Worm (Caenorhabditis elegans) whole organism, L2 larva: ENCODE results near the gene F54D5.2.

Experiments used
- C34F6.9 ChIP-seq: fragments of 150-350 bp; optimal IDR thresholded peaks from 2 replicates; lab custom pipeline; 2014; ENCODE audit warnings: missing biosample characterization, missing genetic modification characterization
- F13H6.1 ChIP-seq: sonication (generic microtip); optimal IDR thresholded peaks from 2 replicates; lab custom pipeline; 2016; ENCODE audit warnings: missing genetic modification characterization, missing compliant biosample characterization
- R02D3.7 ChIP-seq: fragments of 150-350 bp; optimal IDR thresholded peaks from 2 replicates; lab custom pipeline; 2014; ENCODE audit warnings: missing biosample characterization, missing genetic modification characterization
- Y55F3AM.14 ChIP-seq: fragments of 200-800 bp; sonication (Bioruptor generic); optimal IDR thresholded peaks from 2 replicates; lab custom pipeline; 2018; ENCODE audit warnings: mild to moderate bottlenecking, missing genetic modification characterization, missing compliant biosample characterization
- alr-1 ChIP-seq: fragments of 150-350 bp; optimal IDR thresholded peaks from 2 replicates; lab custom pipeline; 2014; ENCODE audit warnings: missing biosample characterization, missing genetic modification characterization
- aly-2 ChIP-seq: fragments of 150-350 bp; optimal IDR thresholded peaks from 2 replicates; lab custom pipeline; 2014; ENCODE audit warnings: missing biosample characterization, missing genetic modification characterization
- ama-1 ChIP-seq: fragments of 150-350 bp; optimal IDR thresholded peaks from 2 replicates; lab custom pipeline; 2018; ENCODE audit warnings: inconsistent platforms
- blmp-1 ChIP-seq: sonication (generic microtip); optimal IDR thresholded peaks from 2 replicates; lab custom pipeline; 2017; ENCODE audit warnings: missing genetic modification characterization, mild to moderate bottlenecking, missing compliant biosample characterization, antibody characterized with exemption, moderate library complexity; ENCODE audit not compliant: insufficient read depth
- ceh-16 ChIP-seq: fragments of 150-350 bp; optimal IDR thresholded peaks from 2 replicates; lab custom pipeline; 2014; ENCODE audit warnings: missing biosample characterization, missing genetic modification characterization
- ceh-82 ChIP-seq: fragments of 150-350 bp; optimal IDR thresholded peaks from 2 replicates; lab custom pipeline; 2014; ENCODE audit warnings: missing biosample characterization, missing genetic modification characterization
- crh-2 ChIP-seq: sonication (generic microtip); optimal IDR thresholded peaks from 2 replicates; lab custom pipeline; 2017; ENCODE audit warnings: missing biosample characterization, missing genetic modification characterization
- egl-27 ChIP-seq: sonication (generic microtip); optimal IDR thresholded peaks from 3 replicates; lab custom pipeline; 2017; ENCODE audit warnings: missing biosample characterization, missing genetic modification reagents, missing genetic modification characterization
- elt-1 ChIP-seq: fragments of 150-350 bp; optimal IDR thresholded peaks from 2 replicates; lab custom pipeline; 2014; ENCODE audit warnings: missing biosample characterization, missing genetic modification characterization
- fos-1 ChIP-seq: fragments of 150-350 bp; optimal IDR thresholded peaks from 2 replicates; lab custom pipeline; 2014; ENCODE audit warnings: missing biosample characterization, missing genetic modification characterization
- gmeb-1 ChIP-seq: fragments of 150-350 bp; optimal IDR thresholded peaks from 2 replicates; lab custom pipeline; 2014; ENCODE audit warnings: missing biosample characterization, missing genetic modification characterization
- lin-11 ChIP-seq: fragments of 150-350 bp; sonication (generic microtip); optimal IDR thresholded peaks from 2 replicates; lab custom pipeline; 2014; ENCODE audit warnings: missing biosample characterization, missing genetic modification characterization, inconsistent platforms, mixed read lengths
- lin-13 ChIP-seq: fragments of 150-350 bp; optimal IDR thresholded peaks from 2 replicates; lab custom pipeline; 2014; ENCODE audit warnings: missing biosample characterization, missing genetic modification reagents, missing genetic modification characterization
- lin-39 ChIP-seq: fragments of 150-350 bp; optimal IDR thresholded peaks from 2 replicates; lab custom pipeline; 2014; ENCODE audit warnings: missing biosample characterization, missing genetic modification reagents, missing genetic modification characterization
- lsy-2 ChIP-seq, 2 experiments: fragments of 150-350 bp in 1 of 2; sonication (generic microtip) in 1 of 2; optimal IDR thresholded peaks; 2 replicates each; lab custom pipeline; 2014 to 2017; ENCODE audit warnings: missing biosample characterization in 2 of 2, missing genetic modification characterization in 2 of 2
- mab-5 ChIP-seq: fragments of 150-350 bp; optimal IDR thresholded peaks from 2 replicates; lab custom pipeline; 2014; ENCODE audit warnings: missing biosample characterization, missing genetic modification characterization
- mdl-1 ChIP-seq, 2 experiments: fragments of 150-350 bp in 1 of 2; sonication (generic microtip) in 1 of 2; optimal IDR thresholded peaks; 2 replicates each; lab custom pipeline; 2017; ENCODE audit warnings: missing biosample characterization in 2 of 2, missing genetic modification characterization in 2 of 2
- nhr-11 ChIP-seq: fragments of 150-350 bp; optimal IDR thresholded peaks from 2 replicates; lab custom pipeline; 2014; ENCODE audit warnings: missing biosample characterization, missing genetic modification characterization
- nhr-129 ChIP-seq: fragments of 150-350 bp; optimal IDR thresholded peaks from 2 replicates; lab custom pipeline; 2014; ENCODE audit warnings: missing biosample characterization, missing genetic modification characterization
- nhr-21 ChIP-seq: fragments of 150-350 bp; optimal IDR thresholded peaks from 2 replicates; lab custom pipeline; 2014; ENCODE audit warnings: missing biosample characterization, missing genetic modification characterization
- nhr-23 ChIP-seq: fragments of 150-350 bp; optimal IDR thresholded peaks from 2 replicates; lab custom pipeline; 2014; ENCODE audit warnings: missing biosample characterization, missing genetic modification reagents, missing genetic modification characterization
- nhr-25 ChIP-seq: fragments of 150-350 bp; sonication (generic microtip); optimal IDR thresholded peaks from 3 replicates; lab custom pipeline; 2014; ENCODE audit warnings: missing biosample characterization, missing genetic modification characterization
- nhr-6 ChIP-seq: fragments of 150-350 bp; optimal IDR thresholded peaks from 2 replicates; lab custom pipeline; 2014; ENCODE audit warnings: missing biosample characterization, missing genetic modification characterization
- skn-1 ChIP-seq: sonication (generic microtip); optimal IDR thresholded peaks from 2 replicates; lab custom pipeline; 2017; ENCODE audit warnings: missing biosample characterization, missing genetic modification characterization
- sma-3 ChIP-seq: sonication (generic microtip); optimal IDR thresholded peaks from 2 replicates; lab custom pipeline; 2016; ENCODE audit warnings: missing genetic modification reagents, missing genetic modification characterization, missing compliant biosample characterization
- sma-9 ChIP-seq, 2 experiments: fragments of 150-350 bp in 1 of 2; sonication (generic microtip) in 1 of 2; optimal IDR thresholded peaks; 2 replicates each; lab custom pipeline; 2014 to 2016; ENCODE audit warnings: missing genetic modification characterization in 2 of 2, mild to moderate bottlenecking in 1 of 2, missing biosample characterization in 1 of 2, missing compliant biosample characterization in 1 of 2, missing genetic modification reagents in 1 of 2, moderate library complexity in 1 of 2
- unc-39 ChIP-seq: fragments of 150-350 bp; optimal IDR thresholded peaks from 2 replicates; lab custom pipeline; 2014; ENCODE audit warnings: missing biosample characterization, missing genetic modification characterization
- ztf-1 ChIP-seq: fragments of 200-800 bp; sonication (Bioruptor generic); conservative IDR thresholded peaks from 2 replicates; pipeline ENCODE4 v1.3.6; 2022; ENCODE audit warnings: missing genetic modification characterization, missing compliant biosample characterization
- ztf-4 ChIP-seq: fragments of 150-350 bp; optimal IDR thresholded peaks from 2 replicates; lab custom pipeline; 2014; ENCODE audit warnings: missing biosample characterization, missing genetic modification characterization

The F54D5.2 gene

ce11 chrII:11612034-11612723 lies 39.2 kb downstream of the F54D5.2 start, which contains the start of gene F07A11.5:
F07A11.5 (plus strand) TSS chrII:11612300.
- no peak for TF ChIP-seq elt-1 (tag; lab: Kevin White, UChicago)
- no peak for TF ChIP-seq ceh-82 (tag; lab: Kevin White, UChicago)
- no peak for TF ChIP-seq nhr-23 (tag; lab: Kevin White, UChicago)
- TF ChIP-seq nhr-6 (tag; lab: Kevin White, UChicago), result no peak
- TF ChIP-seq mdl-1 (tag; optimal IDR thresholded peaks at IDR 0.05; lab: Kevin White, UChicago), result no peak

- no peak for TF ChIP-seq ztf-1 (GFP tag; lab: Robert Waterston, UW)
- TF ChIP-seq nhr-25 (tag; lab: Kevin White, UChicago), result peak; percentile 34
- peak; percentile 32 for TF ChIP-seq Y55F3AM.14 (GFP tag; lab: Kevin White, UChicago)
- no peak for TF ChIP-seq aly-2 (tag; lab: Kevin White, UChicago)
- peak; percentile 0 for TF ChIP-seq fos-1
- no peak for TF ChIP-seq ceh-16
- peak; percentile 24 for TF ChIP-seq nhr-21
These were observed 41.3 kb downstream of the F54D5.2 start for ce11 chrII:11614103-11614857.

- TF ChIP-seq mdl-1 (tag; optimal IDR thresholded peaks at IDR 0.05; lab: Kevin White, UChicago), result no peak
- TF ChIP-seq unc-39, result no peak
- TF ChIP-seq nhr-21, result peak; percentile 5
- TF ChIP-seq mab-5 (tag; lab: Kevin White, UChicago), result no peak
- no peak for TF ChIP-seq aly-2 (tag; lab: Kevin White, UChicago)
- peak; percentile 27 for TF ChIP-seq sma-9 (GFP tag; optimal IDR thresholded peaks at IDR 0.05; lab: Kevin White, UChicago)
- no peak for TF ChIP-seq sma-9 (tag; optimal IDR thresholded peaks at IDR 0.05; lab: Kevin White, UChicago)
- TF ChIP-seq nhr-11, result no peak
- no peak for TF ChIP-seq skn-1
- TF ChIP-seq alr-1, result no peak
- TF ChIP-seq fos-1, result no peak
- TF ChIP-seq lin-13, result no peak
- TF ChIP-seq ztf-4, result no peak
- no peak for TF ChIP-seq lin-39
- no peak for TF ChIP-seq nhr-25 (tag; lab: Kevin White, UChicago)
- no peak for TF ChIP-seq lin-11 (tag; lab: Kevin White, UChicago)
- no peak for TF ChIP-seq egl-27
These were observed 43.5 kb downstream of the F54D5.2 start for ce11 chrII:11616333-11616942.

ce11 chrII:11617715-11618114 lies 44.7 kb downstream of the F54D5.2 start:
- peak; percentile 34 for TF ChIP-seq nhr-129 (tag; lab: Kevin White, UChicago)
- peak; percentile 40 for TF ChIP-seq crh-2 (tag; lab: Kevin White, UChicago)
- TF ChIP-seq lsy-2 (tag; optimal IDR thresholded peaks at IDR 0.05; lab: Kevin White, UChicago), result peak in 1 of 2 experiments; percentile 34
- peak; percentile 12 for TF ChIP-seq nhr-21
- TF ChIP-seq F13H6.1 (tag; lab: Kevin White, UChicago), result peak; percentile 16
- peak; percentile 98 for TF ChIP-seq blmp-1
- peak; percentile 2 for TF ChIP-seq lin-13
- TF ChIP-seq mab-5 (tag; lab: Kevin White, UChicago), result no peak
- TF ChIP-seq sma-9 (GFP tag; optimal IDR thresholded peaks at IDR 0.05; lab: Kevin White, UChicago), result peak; percentile 64
- no peak for TF ChIP-seq sma-9 (tag; optimal IDR thresholded peaks at IDR 0.05; lab: Kevin White, UChicago)
- TF ChIP-seq gmeb-1 (tag; lab: Kevin White, UChicago), result no peak
- TF ChIP-seq elt-1 (tag; lab: Kevin White, UChicago), result no peak
- peak; percentile 47 for TF ChIP-seq sma-3 (GFP tag; lab: Kevin White, UChicago)
- no peak for TF ChIP-seq ztf-1 (GFP tag; lab: Robert Waterston, UW)
- peak; percentile 60 for TF ChIP-seq Y55F3AM.14 (GFP tag; lab: Kevin White, UChicago)
- peak; percentile 11 for TF ChIP-seq C34F6.9 (tag; lab: Kevin White, UChicago)
- peak; percentile 85 for TF ChIP-seq nhr-25 (tag; lab: Kevin White, UChicago)
- TF ChIP-seq lin-39, result no peak
- TF ChIP-seq ama-1 (lab: Kevin White, UChicago), result peak; percentile 68
- no peak for TF ChIP-seq R02D3.7
- TF ChIP-seq, all 48 proteins: peak for 13
